Fruit fly (Drosophila melanogaster) whole organism, prepupa: ENCODE measurements around the gene CG5359.

Experiments used
- CG10669 ChIP-seq: fragments of 200-800 bp; sonication (Bioruptor generic); optimal IDR thresholded peaks from 3 replicates; lab custom pipeline; 2018; ENCODE audit warnings: missing biosample characterization, mild to moderate bottlenecking, missing genetic modification characterization, moderate library complexity
- CG15336 ChIP-seq: fragments of 200-800 bp; sonication (Bioruptor generic); IDR thresholded peaks from 2 replicates; pipeline ENCODE4 v1.3.6; 2022; ENCODE audit warnings: missing biosample characterization, missing genetic modification characterization
- CG3919 ChIP-seq: fragments of 200-800 bp; sonication (Bioruptor generic); optimal IDR thresholded peaks from 3 replicates; lab custom pipeline; 2016; ENCODE audit warnings: missing biosample characterization, missing genetic modification characterization
- CG6808 ChIP-seq: fragments of 200-800 bp; sonication (Bioruptor generic); optimal IDR thresholded peaks from 3 replicates; lab custom pipeline; 2017; ENCODE audit warnings: missing biosample characterization, missing genetic modification characterization, mild to moderate bottlenecking, moderate library complexity, missing genetic modification reagents
- CG8119 ChIP-seq: fragments of 200-800 bp; sonication (Bioruptor generic); IDR thresholded peaks from 3 replicates; pipeline ENCODE4 v1.3.6; 2022; ENCODE audit warnings: missing biosample characterization, missing genetic modification characterization
- CG8319 ChIP-seq: fragments of 200-800 bp; sonication (Bioruptor generic); optimal IDR thresholded peaks from 3 replicates; lab custom pipeline; 2016; ENCODE audit warnings: missing biosample characterization, missing genetic modification characterization
- CG9139 ChIP-seq: fragments of 200-800 bp; sonication (Bioruptor generic); optimal IDR thresholded peaks from 3 replicates; lab custom pipeline; 2017; ENCODE audit warnings: missing biosample characterization, mild to moderate bottlenecking, missing genetic modification characterization
- Eip75B ChIP-seq: fragments of 200-800 bp; sonication (Bioruptor generic); optimal IDR thresholded peaks from 3 replicates; lab custom pipeline; 2016; ENCODE audit warnings: missing biosample characterization, missing genetic modification characterization
- Gug ChIP-seq: fragments of 200-800 bp; sonication (Bioruptor generic); IDR thresholded peaks from 2 replicates; pipeline ENCODE4 v1.3.6; 2022; ENCODE audit warnings: missing biosample characterization, missing genetic modification characterization
- Sox102F ChIP-seq: fragments of 200-800 bp; sonication (Bioruptor generic); optimal IDR thresholded peaks from 2 replicates; lab custom pipeline; 2016; ENCODE audit warnings: missing biosample characterization, mild to moderate bottlenecking, missing genetic modification characterization
- Sox15 ChIP-seq: fragments of 200-800 bp; sonication (Bioruptor generic); optimal IDR thresholded peaks from 3 replicates; lab custom pipeline; 2016; ENCODE audit warnings: missing biosample characterization, missing genetic modification characterization

DNA sequence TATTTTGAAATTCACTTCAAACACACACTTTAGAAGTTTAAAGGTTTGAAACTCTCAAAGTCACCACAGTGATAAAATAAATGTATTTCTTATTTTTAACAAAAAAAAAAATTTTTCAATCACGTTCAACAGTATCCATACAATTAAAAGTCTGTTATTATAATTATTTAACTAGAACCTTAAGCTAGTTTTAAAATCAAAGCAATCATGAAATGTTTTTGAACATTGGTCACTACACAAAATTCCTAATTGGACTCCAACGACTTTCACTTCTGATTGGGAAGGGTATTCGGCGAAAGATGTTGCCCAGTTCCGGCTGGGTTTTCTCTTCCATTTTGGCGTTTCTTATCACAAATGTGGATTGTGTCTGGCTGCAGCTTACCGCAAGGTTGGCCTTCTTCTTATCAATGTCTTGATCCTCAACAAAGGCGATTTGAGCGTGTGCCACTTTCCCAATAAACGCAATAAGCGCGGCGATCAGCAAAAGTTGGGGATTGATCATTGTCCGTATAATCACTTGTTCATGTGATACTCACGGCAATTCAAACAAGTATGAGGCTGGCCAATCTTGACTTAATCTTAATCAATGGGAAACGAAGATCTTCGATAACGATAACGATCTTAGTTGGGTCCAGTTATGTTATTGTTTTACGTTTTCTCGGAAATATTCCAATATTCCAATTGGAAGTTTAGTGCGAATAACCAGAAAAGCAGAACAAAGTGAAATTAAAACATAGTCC, 47.1 kb upstream of the CG5359 start:
- TF ChIP-seq CG10669 (GFP tag; lab: Kevin White, UChicago) (peak; percentile 57), Gug (no peak), CG9139 (GFP tag; lab: Kevin White, UChicago) (no peak), CG3919 (peak; percentile 64), CG15336 (GFP tag; lab: Robert Waterston, UW) (no peak), Sox15 (GFP tag; lab: Kevin White, UChicago) (peak; percentile 57), Sox102F (GFP tag; lab: Kevin White, UChicago) (peak; percentile 83), CG8119 (GFP tag; lab: Robert Waterston, UW) (peak; percentile 69; the same call in 2 of the 3 replicates), Eip75B (GFP tag; lab: Kevin White, UChicago) (peak; percentile 59), CG8319 (peak; percentile 59), CG6808 (GFP tag; lab: Kevin White, UChicago) (peak; percentile 39)
